Fruit fly (Drosophila melanogaster) whole organism, embryonic: ENCODE data around the gene SamDC.

Experiments
- ATbp ChIP-seq: fragments of 200-800 bp; sonication (Bioruptor generic); optimal IDR thresholded peaks from 2 replicates; lab custom pipeline; 2017; ENCODE audit warnings: missing biosample characterization, mild to moderate bottlenecking, missing genetic modification characterization, missing genetic modification reagents
- Atf-2 ChIP-seq: fragments of 200-800 bp; sonication (Bioruptor generic); optimal IDR thresholded peaks from 2 replicates; lab custom pipeline; 2016; ENCODE audit warnings: missing biosample characterization, missing genetic modification characterization
- CG10267 ChIP-seq: fragments of 200-800 bp; sonication (Bioruptor generic); optimal IDR thresholded peaks from 2 replicates; lab custom pipeline; 2018; ENCODE audit warnings: missing biosample characterization, mild to moderate bottlenecking, missing genetic modification characterization, moderate library complexity
- CG10431 ChIP-seq: fragments of 200-800 bp; sonication (Bioruptor generic); optimal IDR thresholded peaks from 3 replicates; lab custom pipeline; 2018; ENCODE audit warnings: missing biosample characterization, mild to moderate bottlenecking, missing genetic modification characterization
- CG11723 ChIP-seq: fragments of 200-800 bp; sonication (Bioruptor generic); optimal IDR thresholded peaks from 2 replicates; lab custom pipeline; 2017; ENCODE audit warnings: missing biosample characterization, mild to moderate bottlenecking, missing genetic modification characterization
- CG12236 ChIP-seq: fragments of 200-800 bp; sonication (Bioruptor generic); optimal IDR thresholded peaks from 2 replicates; lab custom pipeline; 2016; ENCODE audit warnings: missing biosample characterization, missing genetic modification characterization
- CG12659 ChIP-seq: fragments of 200-800 bp; sonication (Bioruptor generic); optimal IDR thresholded peaks from 3 replicates; lab custom pipeline; 2017; ENCODE audit warnings: mild to moderate bottlenecking, missing biosample characterization, missing genetic modification reagents, missing genetic modification characterization
- CG15479 ChIP-seq: fragments of 200-800 bp; sonication (Bioruptor generic); optimal IDR thresholded peaks from 3 replicates; lab custom pipeline; 2019; ENCODE audit warnings: missing biosample characterization, mild to moderate bottlenecking, missing genetic modification characterization, moderate library complexity
- CG16815 ChIP-seq: fragments of 200-800 bp; sonication (Bioruptor generic); optimal IDR thresholded peaks from 3 replicates; lab custom pipeline; 2017; ENCODE audit warnings: missing biosample characterization, mild to moderate bottlenecking, missing genetic modification characterization
- CG17359 ChIP-seq: fragments of 200-800 bp; sonication (Bioruptor generic); optimal IDR thresholded peaks from 3 replicates; lab custom pipeline; 2018; ENCODE audit warnings: missing biosample characterization, mild to moderate bottlenecking, missing genetic modification characterization, moderate library complexity
- CG17385 ChIP-seq: fragments of 200-800 bp; sonication (Bioruptor generic); optimal IDR thresholded peaks from 3 replicates; lab custom pipeline; 2018; ENCODE audit warnings: missing biosample characterization, mild to moderate bottlenecking, missing genetic modification characterization
- CG2199 ChIP-seq: fragments of 200-800 bp; sonication (Bioruptor generic); IDR thresholded peaks from 3 replicates; pipeline ENCODE4 v1.3.6; 2022; ENCODE audit warnings: missing biosample characterization, missing genetic modification characterization
- CG3847 ChIP-seq: fragments of 200-800 bp; sonication (Bioruptor generic); IDR thresholded peaks from 2 replicates; pipeline ENCODE4 v1.3.6; 2022; ENCODE audit warnings: missing biosample characterization, missing genetic modification characterization
- CG4404 ChIP-seq: fragments of 200-800 bp; sonication (Bioruptor generic); IDR thresholded peaks from 2 replicates; pipeline ENCODE4 v1.3.6; 2022; ENCODE audit warnings: missing biosample characterization, missing genetic modification characterization
- CG4424 ChIP-seq: fragments of 200-800 bp; sonication (Bioruptor generic); optimal IDR thresholded peaks from 3 replicates; lab custom pipeline; 2016; ENCODE audit warnings: missing biosample characterization, missing genetic modification characterization
- CG4854 ChIP-seq: fragments of 200-800 bp; sonication (Bioruptor generic); optimal IDR thresholded peaks from 2 replicates; lab custom pipeline; 2016; ENCODE audit warnings: missing biosample characterization, missing genetic modification characterization, inconsistent platforms
- CG6272 ChIP-seq: fragments of 200-800 bp; sonication (Bioruptor generic); IDR thresholded peaks from 2 replicates; pipeline ENCODE4 v1.3.6; 2022; ENCODE audit warnings: missing biosample characterization, missing genetic modification characterization
- CG6791 ChIP-seq: fragments of 200-800 bp; sonication (Bioruptor generic); IDR thresholded peaks from 3 replicates; pipeline ENCODE4 v1.3.6; 2022; ENCODE audit warnings: missing biosample characterization, missing genetic modification characterization; ENCODE audit not compliant: partially characterized antibody
- CG6813 ChIP-seq: fragments of 200-800 bp; sonication (Bioruptor generic); optimal IDR thresholded peaks from 2 replicates; lab custom pipeline; 2017; ENCODE audit warnings: missing biosample characterization, missing genetic modification characterization, mild to moderate bottlenecking, moderate library complexity, missing genetic modification reagents
- CG8388 ChIP-seq: fragments of 200-800 bp; sonication (Bioruptor generic); optimal IDR thresholded peaks from 2 replicates; lab custom pipeline; 2019; ENCODE audit warnings: missing biosample characterization, mild to moderate bottlenecking, missing genetic modification characterization, moderate library complexity
- CrebB ChIP-seq: fragments of 200-800 bp; sonication (Bioruptor generic); optimal IDR thresholded peaks from 3 replicates; lab custom pipeline; 2018; ENCODE audit warnings: missing biosample characterization, mild to moderate bottlenecking, missing genetic modification characterization
- Doc3 ChIP-seq: fragments of 200-800 bp; sonication (Bioruptor generic); IDR thresholded peaks from 3 replicates; pipeline ENCODE4 v1.3.6; 2022; ENCODE audit warnings: missing biosample characterization, missing genetic modification characterization; ENCODE audit not compliant: partially characterized antibody
- Fer1 ChIP-seq: fragments of 200-800 bp; sonication (Bioruptor generic); optimal IDR thresholded peaks from 2 replicates; lab custom pipeline; 2017; ENCODE audit warnings: missing biosample characterization, mild to moderate bottlenecking, missing genetic modification characterization
- Fer2 ChIP-seq: fragments of 200-800 bp; sonication (Bioruptor generic); optimal IDR thresholded peaks from 2 replicates; lab custom pipeline; 2018; ENCODE audit warnings: missing biosample characterization, mild to moderate bottlenecking, missing genetic modification characterization, moderate library complexity
- Hr3 ChIP-seq: fragments of 200-800 bp; sonication (Bioruptor generic); optimal IDR thresholded peaks from 3 replicates; lab custom pipeline; 2016; ENCODE audit warnings: missing biosample characterization, missing genetic modification characterization
- Kr ChIP-seq: fragments of 200-800 bp; sonication (Bioruptor generic); optimal IDR thresholded peaks from 2 replicates; lab custom pipeline; 2017; ENCODE audit warnings: missing biosample characterization, mild to moderate bottlenecking, missing genetic modification characterization
- Lim3 ChIP-seq: fragments of 200-800 bp; sonication (Bioruptor generic); IDR thresholded peaks from 2 replicates; pipeline ENCODE4 v1.3.6; 2022; ENCODE audit warnings: missing biosample characterization, missing genetic modification characterization
- Mes4 ChIP-seq: fragments of 200-800 bp; sonication (Bioruptor generic); optimal IDR thresholded peaks from 2 replicates; lab custom pipeline; 2016; ENCODE audit warnings: missing biosample characterization, missing genetic modification characterization
- Myb ChIP-seq: fragments of 200-800 bp; sonication (Bioruptor generic); optimal IDR thresholded peaks from 2 replicates; lab custom pipeline; 2016; ENCODE audit warnings: missing biosample characterization, missing genetic modification characterization
- Rfx ChIP-seq: fragments of 200-800 bp; sonication (Bioruptor generic); IDR thresholded peaks from 2 replicates; pipeline ENCODE4 v1.3.6; 2022; ENCODE audit warnings: missing biosample characterization, missing genetic modification characterization
- Stat92E ChIP-seq, 3 experiments: fragments of >200 bp in 2 of 3; fragments of 200-800 bp in 1 of 3; sonication (Bioruptor generic) in 1 of 3; optimal IDR thresholded peaks; 2 replicates each; lab custom pipeline; 2017 to 2019; ENCODE audit warnings: missing biosample characterization in 3 of 3, missing genetic modification characterization in 3 of 3, mild to moderate bottlenecking in 1 of 3, moderate library complexity in 1 of 3
- ase ChIP-seq: fragments of 200-800 bp; sonication (Bioruptor generic); IDR thresholded peaks from 3 replicates; pipeline ENCODE4 v1.3.6; 2022; ENCODE audit warnings: missing biosample characterization, missing genetic modification characterization
- chif ChIP-seq, 2 experiments: fragments of 200-800 bp; sonication (Bioruptor generic); optimal IDR thresholded peaks; 3 replicates each; lab custom pipeline; 2016; ENCODE audit warnings: missing biosample characterization in 2 of 2, missing genetic modification characterization in 2 of 2
- fd64A ChIP-seq: fragments of 200-800 bp; sonication (Bioruptor generic); optimal IDR thresholded peaks from 3 replicates; lab custom pipeline; 2018; ENCODE audit warnings: missing biosample characterization, mild to moderate bottlenecking, missing genetic modification characterization
- gfzf ChIP-seq: fragments of 200-800 bp; sonication (Bioruptor generic); optimal IDR thresholded peaks from 2 replicates; lab custom pipeline; 2016; ENCODE audit warnings: missing biosample characterization, mild to moderate bottlenecking, missing genetic modification characterization, moderate library complexity
- gt ChIP-seq: fragments of 200-800 bp; sonication (Bioruptor generic); IDR thresholded peaks from 2 replicates; pipeline ENCODE4 v1.3.6; 2022; ENCODE audit warnings: missing biosample characterization, missing genetic modification characterization
- hbn ChIP-seq: fragments of 200-800 bp; sonication (Bioruptor generic); IDR thresholded peaks from 2 replicates; pipeline ENCODE4 v1.3.6; 2022; ENCODE audit warnings: missing biosample characterization, missing genetic modification characterization; ENCODE audit not compliant: partially characterized antibody
- hkb ChIP-seq, 2 experiments: fragments of 200-800 bp in 1 of 2; fragments of >200 bp in 1 of 2; sonication (Bioruptor generic) in 1 of 2; IDR thresholded peaks in 1 of 2; optimal IDR thresholded peaks in 1 of 2; 2 replicates each; pipeline versions ENCODE4 v1.3.6 to Lab custom; 2017 to 2022; ENCODE audit warnings: missing biosample characterization in 1 of 2, missing genetic modification characterization in 1 of 2
- lov ChIP-seq, 2 experiments: fragments of 200-800 bp in 1 of 2; fragments of >200 bp in 1 of 2; sonication (Bioruptor generic) in 1 of 2; IDR thresholded peaks in 1 of 2; optimal IDR thresholded peaks in 1 of 2; 2 replicates in 1 of 2; 3 replicates in 1 of 2; pipeline versions ENCODE4 v1.3.6 to Lab custom; 2017 to 2022; ENCODE audit warnings: missing biosample characterization in 1 of 2, missing genetic modification characterization in 1 of 2
- otp ChIP-seq: fragments of 200-800 bp; sonication (Bioruptor generic); IDR thresholded peaks from 3 replicates; pipeline ENCODE4, ENCODE4 v1.3.6; 2022; ENCODE audit warnings: missing biosample characterization, missing genetic modification characterization
- pita ChIP-seq: fragments of 200-800 bp; sonication (Bioruptor generic); optimal IDR thresholded peaks from 2 replicates; lab custom pipeline; 2017; ENCODE audit warnings: missing biosample characterization, mild to moderate bottlenecking, missing genetic modification characterization
- run ChIP-seq: fragments of 200-800 bp; sonication (Bioruptor generic); optimal IDR thresholded peaks from 3 replicates; lab custom pipeline; 2018; ENCODE audit warnings: missing biosample characterization, mild to moderate bottlenecking, missing genetic modification characterization
- shn ChIP-seq: fragments of 200-800 bp; sonication (Bioruptor generic); optimal IDR thresholded peaks from 3 replicates; lab custom pipeline; 2016; ENCODE audit warnings: missing biosample characterization, missing genetic modification characterization
- slp2 ChIP-seq: fragments of 200-800 bp; sonication (Bioruptor generic); optimal IDR thresholded peaks from 2 replicates; lab custom pipeline; 2016; ENCODE audit warnings: missing biosample characterization, missing genetic modification characterization
- tap ChIP-seq: fragments of 200-800 bp; optimal IDR thresholded peaks from 3 replicates; lab custom pipeline; 2019; ENCODE audit warnings: missing biosample characterization, mild to moderate bottlenecking, missing genetic modification characterization, moderate library complexity
- tin ChIP-seq: fragments of 200-800 bp; sonication (Bioruptor generic); optimal IDR thresholded peaks from 3 replicates; lab custom pipeline; 2016; ENCODE audit warnings: missing biosample characterization, missing genetic modification characterization
- tio ChIP-seq: fragments of 200-800 bp; sonication (Bioruptor generic); optimal IDR thresholded peaks from 2 replicates; lab custom pipeline; 2017; ENCODE audit warnings: missing biosample characterization, missing genetic modification characterization, inconsistent platforms
- zen ChIP-seq: fragments of 200-800 bp; sonication (Bioruptor generic); optimal IDR thresholded peaks from 3 replicates; lab custom pipeline; 2018; ENCODE audit warnings: missing biosample characterization, mild to moderate bottlenecking, missing genetic modification characterization, moderate library complexity

The SamDC gene

DNA sequence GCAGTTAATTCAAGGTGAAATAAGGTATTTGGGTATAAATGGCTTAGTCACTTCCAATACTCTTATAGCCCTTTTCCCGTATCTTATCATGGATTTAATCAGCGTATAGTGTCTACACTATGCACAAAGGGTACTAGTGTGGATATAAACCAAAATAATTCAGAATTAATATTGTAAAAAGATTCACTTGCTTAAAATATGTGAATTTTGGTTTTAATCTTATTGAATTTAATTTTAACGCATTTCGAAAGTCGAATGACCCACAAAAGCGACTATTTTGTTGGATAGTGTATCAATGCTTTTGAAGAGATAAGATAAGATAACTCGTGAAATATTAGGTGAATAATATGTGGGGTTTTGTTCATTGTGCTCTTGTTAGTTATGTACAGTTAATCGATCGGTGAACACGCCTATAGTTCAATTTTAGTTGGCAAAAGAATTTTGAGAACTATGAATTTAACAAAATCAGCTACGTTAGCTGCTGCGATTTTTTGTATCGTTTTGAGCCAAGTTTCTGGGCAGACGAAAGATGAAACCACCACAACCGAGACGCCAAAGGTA is 42.7 kb downstream of the SamDC start, which contains the start of gene CG5096 (continued):
- TF ChIP-seq CG6813 (peak; percentile 87), Mes4 (GFP tag; lab: Kevin White, UChicago) (peak; percentile 29), otp (GFP tag; lab: Robert Waterston, UW) (peak; percentile 87), pita (GFP tag; lab: Kevin White, UChicago) (no peak), CG17385 (GFP tag; lab: Kevin White, UChicago) (peak; percentile 89), Atf-2 (GFP tag; lab: Kevin White, UChicago) (peak; percentile 70), hbn (GFP tag; lab: Robert Waterston, UW) (no peak), gt (no peak), hkb (optimal IDR thresholded peaks at IDR 0.05; lab: Kevin White, UChicago) (no peak), hkb (GFP tag; IDR thresholded peaks at IDR 0.05; lab: Robert Waterston, UW) (peak; percentile 96), chif (GFP tag; optimal IDR thresholded peaks at IDR 0.05; lab: Kevin White, UChicago) (peak; percentile 62 to 64), run (peak; percentile 83), CG6791 (GFP tag; lab: Robert Waterston, UW) (no peak), Fer2 (tag; lab: Kevin White, UChicago) (peak; percentile 84), Rfx (GFP tag; lab: Robert Waterston, UW) (peak; percentile 93), CG12236 (peak; percentile 49), CrebB (tag; lab: Kevin White, UChicago) (peak; percentile 89), gfzf (GFP tag; lab: Kevin White, UChicago) (no peak), CG4404 (no peak), ase (peak; percentile 77; the same call in 2 of the 3 replicates), fd64A (GFP tag; lab: Kevin White, UChicago) (no peak), CG6272 (GFP tag; lab: Robert Waterston, UW) (peak; percentile 81), shn (GFP tag; lab: Kevin White, UChicago) (peak; percentile 18), CG10267 (tag; lab: Kevin White, UChicago) (peak; percentile 80), Stat92E (GFP tag; optimal IDR thresholded peaks at IDR 0.05; lab: Kevin White, UChicago) (no peak), CG17359 (tag; lab: Kevin White, UChicago) (peak; percentile 94), CG16815 (GFP tag; lab: Kevin White, UChicago) (peak; percentile 14), Lim3 (peak; percentile 55; the same call in 1 of the 2 replicates), CG11723 (GFP tag; lab: Kevin White, UChicago) (peak; percentile 70), lov (optimal IDR thresholded peaks at IDR 0.05; lab: Kevin White, UChicago) (no peak), lov (GFP tag; IDR thresholded peaks at IDR 0.05; lab: Robert Waterston, UW) (peak; percentile 67; the same call in 1 of the 3 replicates), Myb (GFP tag; lab: Kevin White, UChicago) (peak; percentile 68), CG12659 (peak; percentile 90), CG3847 (GFP tag; lab: Robert Waterston, UW) (peak; percentile 82; the same call in 1 of the 2 replicates), Hr3 (peak; percentile 79), slp2 (GFP tag; lab: Kevin White, UChicago) (peak; percentile 47), zen (tag; lab: Kevin White, UChicago) (peak; percentile 66), tio (GFP tag; lab: Kevin White, UChicago) (peak; percentile 68), CG8388 (peak; percentile 82), CG4854 (GFP tag; lab: Kevin White, UChicago) (peak; percentile 79), Doc3 (GFP tag; lab: Robert Waterston, UW) (no peak), CG4424 (GFP tag; lab: Kevin White, UChicago) (peak; percentile 74), tap (tag; lab: Kevin White, UChicago) (peak; percentile 94), Kr (GFP tag; lab: Kevin White, UChicago) (no peak), CG2199 (GFP tag; lab: Robert Waterston, UW) (peak; percentile 70; the same call in 1 of the 3 replicates), tin (peak; percentile 67), Fer1 (GFP tag; lab: Kevin White, UChicago) (peak; percentile 95), CG15479 (GFP tag; lab: Kevin White, UChicago) (no peak), CG10431 (GFP tag; lab: Kevin White, UChicago) (no peak), ATbp (GFP tag; lab: Kevin White, UChicago) (peak; percentile 82)
